Worm (Caenorhabditis elegans) whole organism, midembryonic: ENCODE measurements around the gene W04E12.4.

Source experiments
- T22C8.4 ChIP-seq: fragments of 200-800 bp; sonication (Bioruptor generic); IDR thresholded peaks from 2 replicates; pipeline ENCODE4 v1.3.6; 2022; ENCODE audit warnings: missing genetic modification characterization, missing compliant biosample characterization
- flt-1 ChIP-seq: fragments of 200-800 bp; sonication (Bioruptor generic); IDR thresholded peaks from 2 replicates; pipeline ENCODE4 v1.3.6; 2022; ENCODE audit warnings: missing genetic modification characterization, missing compliant biosample characterization
- klf-2 ChIP-seq: fragments of 200-800 bp; sonication (Bioruptor generic); conservative IDR thresholded peaks from 2 replicates; pipeline ENCODE4 v1.3.6; 2022; ENCODE audit warnings: missing genetic modification reagents, missing genetic modification characterization, missing compliant biosample characterization
- ztf-23 ChIP-seq: fragments of 200-800 bp; sonication (Bioruptor generic); IDR thresholded peaks from 2 replicates; pipeline ENCODE4 v1.3.6; 2022; ENCODE audit warnings: missing genetic modification reagents, missing genetic modification characterization, missing compliant biosample characterization
- ztf-29 ChIP-seq: fragments of 200-800 bp; sonication (Bioruptor generic); IDR thresholded peaks from 2 replicates; pipeline ENCODE4 v1.3.6; 2022; ENCODE audit warnings: missing genetic modification reagents, missing genetic modification characterization, missing compliant biosample characterization

DNA sequence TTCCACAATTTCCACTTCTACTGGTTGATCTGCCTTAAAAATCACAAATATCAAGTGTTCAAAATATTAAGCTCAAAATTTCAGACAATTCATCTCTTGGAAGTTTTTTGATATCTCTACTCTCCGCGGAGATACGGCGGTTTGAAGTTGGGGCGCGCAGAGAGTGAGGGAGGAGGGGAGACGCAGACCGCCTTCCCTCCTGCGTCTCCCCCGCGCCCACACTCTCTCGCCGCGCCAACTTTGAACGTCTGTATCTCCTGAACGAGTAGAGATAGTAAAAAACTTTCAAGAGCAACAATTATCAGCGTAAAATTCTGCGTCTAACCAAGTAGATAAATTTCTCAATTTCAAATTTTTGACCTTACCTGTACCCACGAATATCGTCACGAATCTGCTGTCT is 15.4 kb upstream of the W04E12.4 start:
- no peak for TF ChIP-seq flt-1 (GFP tag; lab: Robert Waterston, UW)
- TF ChIP-seq ztf-23, result no peak
- TF ChIP-seq klf-2 (GFP tag; lab: Robert Waterston, UW), result no peak
- TF ChIP-seq T22C8.4 (GFP tag; lab: Robert Waterston, UW), result no peak
- no peak for TF ChIP-seq ztf-29
